Worm (Caenorhabditis elegans) whole organism, mixed stage, embryonic: ENCODE measurements around the gene rpl-22.

Source experiments
- M03D4.4 ChIP-seq: sonication (generic microtip); optimal IDR thresholded peaks from 2 replicates; lab custom pipeline; 2017; ENCODE audit warnings: mild to moderate bottlenecking, missing genetic modification characterization, missing compliant biosample characterization
- bed-3 ChIP-seq: fragments of 200-800 bp; sonication (Bioruptor generic); optimal IDR thresholded peaks from 3 replicates; lab custom pipeline; 2018; ENCODE audit warnings: mild to moderate bottlenecking, missing genetic modification characterization, moderate library complexity, missing compliant biosample characterization
- blmp-1 ChIP-seq: fragments of 150-350 bp; optimal IDR thresholded peaks from 2 replicates; lab custom pipeline; 2014; ENCODE audit warnings: missing biosample characterization, missing genetic modification characterization
- ceh-39 ChIP-seq: fragments of 150-350 bp; optimal IDR thresholded peaks from 2 replicates; lab custom pipeline; 2014; ENCODE audit warnings: missing biosample characterization, missing genetic modification characterization
- ceh-43 ChIP-seq: fragments of 200-800 bp; sonication (Bioruptor generic); optimal IDR thresholded peaks from 2 replicates; lab custom pipeline; 2018; ENCODE audit warnings: mild to moderate bottlenecking, missing genetic modification characterization, moderate library complexity, missing compliant biosample characterization
- ceh-83 ChIP-seq: fragments of 200-800 bp; sonication (Bioruptor generic); optimal IDR thresholded peaks from 2 replicates; lab custom pipeline; 2018; ENCODE audit warnings: mild to moderate bottlenecking, missing genetic modification characterization, missing compliant biosample characterization
- ces-1 ChIP-seq: fragments of 150-350 bp; optimal IDR thresholded peaks from 2 replicates; lab custom pipeline; 2014; ENCODE audit warnings: missing biosample characterization, missing genetic modification reagents, missing genetic modification characterization
- cnd-1 ChIP-seq: fragments of 200-800 bp; sonication (Bioruptor generic); optimal IDR thresholded peaks from 2 replicates; lab custom pipeline; 2018; ENCODE audit warnings: mild to moderate bottlenecking, missing genetic modification characterization, missing compliant biosample characterization
- drap-1 ChIP-seq: fragments of 200-800 bp; sonication (Bioruptor generic); optimal IDR thresholded peaks from 3 replicates; lab custom pipeline; 2018; ENCODE audit warnings: mild to moderate bottlenecking, missing genetic modification characterization, missing compliant biosample characterization
- elt-1 ChIP-seq: sonication (generic microtip); optimal IDR thresholded peaks from 2 replicates; lab custom pipeline; 2017; ENCODE audit warnings: missing genetic modification characterization, mild to moderate bottlenecking, missing compliant biosample characterization, antibody characterized with exemption, moderate library complexity, borderline replicate concordance; ENCODE audit not compliant: insufficient read depth
- elt-3 ChIP-seq: fragments of 150-350 bp; optimal IDR thresholded peaks from 2 replicates; lab custom pipeline; 2014; ENCODE audit warnings: missing biosample characterization, missing genetic modification characterization
- flh-1 ChIP-seq: fragments of 200-800 bp; sonication (Bioruptor generic); optimal IDR thresholded peaks from 2 replicates; lab custom pipeline; 2018; ENCODE audit warnings: mild to moderate bottlenecking, missing genetic modification characterization, moderate library complexity, missing compliant biosample characterization
- ham-2 ChIP-seq: fragments of 200-800 bp; sonication (Bioruptor generic); optimal IDR thresholded peaks from 2 replicates; lab custom pipeline; 2018; ENCODE audit warnings: mild to moderate bottlenecking, missing genetic modification characterization, missing compliant biosample characterization
- hlh-1 ChIP-seq: fragments of 150-350 bp; optimal IDR thresholded peaks from 2 replicates; lab custom pipeline; 2014; ENCODE audit warnings: missing biosample characterization, missing genetic modification reagents, missing genetic modification characterization
- lin-13 ChIP-seq: fragments of 150-350 bp; optimal IDR thresholded peaks from 2 replicates; lab custom pipeline; 2014; ENCODE audit warnings: missing biosample characterization, missing genetic modification characterization
- lin-32 ChIP-seq: fragments of 200-800 bp; sonication (Bioruptor generic); optimal IDR thresholded peaks from 2 replicates; lab custom pipeline; 2018; ENCODE audit warnings: mild to moderate bottlenecking, missing genetic modification characterization, missing compliant biosample characterization
- mab-5 ChIP-seq: fragments of 150-350 bp; optimal IDR thresholded peaks from 2 replicates; lab custom pipeline; 2014; ENCODE audit warnings: missing biosample characterization, missing genetic modification characterization
- mep-1 ChIP-seq: fragments of 150-350 bp; optimal IDR thresholded peaks from 2 replicates; lab custom pipeline; 2017; ENCODE audit warnings: missing biosample characterization, missing genetic modification reagents, missing genetic modification characterization, inconsistent platforms
- nhr-12 ChIP-seq: fragments of 150-350 bp; optimal IDR thresholded peaks from 2 replicates; lab custom pipeline; 2014; ENCODE audit warnings: missing biosample characterization, missing genetic modification characterization
- nhr-2 ChIP-seq: fragments of 150-350 bp; optimal IDR thresholded peaks from 2 replicates; lab custom pipeline; 2014; ENCODE audit warnings: missing biosample characterization, missing genetic modification characterization
- nhr-237 ChIP-seq: fragments of 150-350 bp; optimal IDR thresholded peaks from 2 replicates; lab custom pipeline; 2014; ENCODE audit warnings: missing biosample characterization, missing genetic modification characterization
- nhr-28 ChIP-seq: fragments of 150-350 bp; optimal IDR thresholded peaks from 2 replicates; lab custom pipeline; 2014; ENCODE audit warnings: missing biosample characterization, missing genetic modification characterization
- nhr-76 ChIP-seq: sonication (generic microtip); optimal IDR thresholded peaks from 2 replicates; lab custom pipeline; 2017; ENCODE audit warnings: missing biosample characterization, missing genetic modification characterization
- pha-4 ChIP-seq: fragments of 150-350 bp; optimal IDR thresholded peaks from 2 replicates; lab custom pipeline; 2018; ENCODE audit warnings: missing biosample characterization, missing genetic modification reagents, missing genetic modification characterization
- sem-2 ChIP-seq: fragments of 200-800 bp; sonication (Bioruptor generic); optimal IDR thresholded peaks from 2 replicates; lab custom pipeline; 2018; ENCODE audit warnings: mild to moderate bottlenecking, missing genetic modification characterization, missing compliant biosample characterization
- snpc-4 ChIP-seq: fragments of 150-350 bp; optimal IDR thresholded peaks from 2 replicates; lab custom pipeline; 2014; ENCODE audit warnings: missing biosample characterization, missing genetic modification characterization
- tbx-8 ChIP-seq: fragments of 200-800 bp; sonication (Bioruptor generic); optimal IDR thresholded peaks from 2 replicates; lab custom pipeline; 2018; ENCODE audit warnings: mild to moderate bottlenecking, missing genetic modification characterization, moderate library complexity, missing compliant biosample characterization
- unc-120 ChIP-seq: sonication (generic microtip); optimal IDR thresholded peaks from 2 replicates; lab custom pipeline; 2017; ENCODE audit warnings: missing genetic modification characterization, missing compliant biosample characterization; ENCODE audit not compliant: poor library complexity, severe bottlenecking
- unc-39 ChIP-seq: fragments of 150-350 bp; optimal IDR thresholded peaks from 2 replicates; lab custom pipeline; 2014; ENCODE audit warnings: missing biosample characterization, missing genetic modification characterization
- unc-62 ChIP-seq: fragments of 150-350 bp; optimal IDR thresholded peaks from 2 replicates; lab custom pipeline; 2014; ENCODE audit warnings: missing biosample characterization, missing genetic modification reagents, missing genetic modification characterization
- zip-8 ChIP-seq: fragments of 150-350 bp; optimal IDR thresholded peaks from 2 replicates; lab custom pipeline; 2014; ENCODE audit warnings: missing biosample characterization, missing genetic modification characterization
- ztf-11 ChIP-seq: fragments of 150-350 bp; optimal IDR thresholded peaks from 2 replicates; lab custom pipeline; 2014; ENCODE audit warnings: missing biosample characterization, missing genetic modification characterization

rpl-22 gene

ce11 chrII:5048185-5048795, 7.1 kb upstream of the rpl-22 start:
- no peak for TF ChIP-seq M03D4.4
- no peak for TF ChIP-seq lin-32 (GFP tag; lab: Kevin White, UChicago)
- TF ChIP-seq snpc-4 (tag; lab: Kevin White, UChicago): no peak
- TF ChIP-seq nhr-76 (tag; lab: Kevin White, UChicago): no peak
- TF ChIP-seq hlh-1 (tag; lab: Kevin White, UChicago): no peak
- no peak for TF ChIP-seq mep-1 (tag; lab: Kevin White, UChicago)
- TF ChIP-seq elt-3: no peak
- TF ChIP-seq unc-120 (tag; lab: Kevin White, UChicago): no peak
- TF ChIP-seq flh-1: no peak
- TF ChIP-seq ceh-43 (GFP tag; lab: Kevin White, UChicago): no peak
- TF ChIP-seq drap-1 (GFP tag; lab: Kevin White, UChicago): no peak
- no peak for TF ChIP-seq pha-4 (tag; lab: Kevin White, UChicago)
- TF ChIP-seq ham-2 (GFP tag; lab: Kevin White, UChicago): no peak
- no peak for TF ChIP-seq tbx-8 (GFP tag; lab: Kevin White, UChicago)
- TF ChIP-seq nhr-12 (tag; lab: Kevin White, UChicago): no peak
- no peak for TF ChIP-seq elt-1 (tag; lab: Kevin White, UChicago)
- TF ChIP-seq nhr-237 (tag; lab: Kevin White, UChicago): no peak
- no peak for TF ChIP-seq unc-39 (tag; lab: Kevin White, UChicago)
- no peak for TF ChIP-seq cnd-1 (tag; lab: Kevin White, UChicago)

ce11 chrII:5049249-5049648, 6.2 kb upstream of the rpl-22 start:
- TF ChIP-seq flh-1 (no peak), nhr-12 (tag; lab: Kevin White, UChicago) (no peak), mab-5 (tag; lab: Kevin White, UChicago) (no peak), elt-1 (tag; lab: Kevin White, UChicago) (no peak), sem-2 (GFP tag; lab: Kevin White, UChicago) (no peak), bed-3 (GFP tag; lab: Kevin White, UChicago) (no peak), pha-4 (tag; lab: Kevin White, UChicago) (no peak), nhr-237 (tag; lab: Kevin White, UChicago) (no peak), lin-13 (tag; lab: Kevin White, UChicago) (no peak)

- TF ChIP-seq ces-1 (peak; percentile 17), hlh-1 (tag; lab: Kevin White, UChicago) (no peak)
Measured at ce11 chrII:5049865-5050342, 5.5 kb upstream of the rpl-22 start, which contains the start of gene F33G12.6. Gene F33G12.6 (plus strand): TSS chrII:5049915.

- TF ChIP-seq zip-8: no peak
- no peak for TF ChIP-seq mab-5 (tag; lab: Kevin White, UChicago)
- TF ChIP-seq unc-62 (GFP tag; lab: Kevin White, UChicago): no peak
- no peak for TF ChIP-seq ceh-39 (tag; lab: Kevin White, UChicago)
- TF ChIP-seq blmp-1 (tag; lab: Kevin White, UChicago): no peak
- TF ChIP-seq sem-2 (GFP tag; lab: Kevin White, UChicago): no peak
- TF ChIP-seq nhr-2 (tag; lab: Kevin White, UChicago): no peak
- no peak for TF ChIP-seq nhr-76 (tag; lab: Kevin White, UChicago)
- no peak for TF ChIP-seq pha-4 (tag; lab: Kevin White, UChicago)
- TF ChIP-seq M03D4.4: no peak
- TF ChIP-seq nhr-28: no peak
- TF ChIP-seq snpc-4 (tag; lab: Kevin White, UChicago): no peak
- no peak for TF ChIP-seq lin-32 (GFP tag; lab: Kevin White, UChicago)
- no peak for TF ChIP-seq unc-39 (tag; lab: Kevin White, UChicago)
- TF ChIP-seq ztf-11 (tag; lab: Kevin White, UChicago): no peak
- TF ChIP-seq ceh-83 (GFP tag; lab: Kevin White, UChicago): no peak
- no peak for TF ChIP-seq nhr-12 (tag; lab: Kevin White, UChicago)
- no peak for TF ChIP-seq elt-1 (tag; lab: Kevin White, UChicago)
- no peak for TF ChIP-seq unc-120 (tag; lab: Kevin White, UChicago)
- TF ChIP-seq, all 35 proteins: peak for 0
Measured at ce11 chrII:5050776-5051175, 4.6 kb upstream of the rpl-22 start.
